Worm (Caenorhabditis elegans): ENCODE results near the gene best-23.
A peak's percentile ranks its signal among the peaks of the same experiment; 100 is the strongest.

best-23 gene

DNA sequence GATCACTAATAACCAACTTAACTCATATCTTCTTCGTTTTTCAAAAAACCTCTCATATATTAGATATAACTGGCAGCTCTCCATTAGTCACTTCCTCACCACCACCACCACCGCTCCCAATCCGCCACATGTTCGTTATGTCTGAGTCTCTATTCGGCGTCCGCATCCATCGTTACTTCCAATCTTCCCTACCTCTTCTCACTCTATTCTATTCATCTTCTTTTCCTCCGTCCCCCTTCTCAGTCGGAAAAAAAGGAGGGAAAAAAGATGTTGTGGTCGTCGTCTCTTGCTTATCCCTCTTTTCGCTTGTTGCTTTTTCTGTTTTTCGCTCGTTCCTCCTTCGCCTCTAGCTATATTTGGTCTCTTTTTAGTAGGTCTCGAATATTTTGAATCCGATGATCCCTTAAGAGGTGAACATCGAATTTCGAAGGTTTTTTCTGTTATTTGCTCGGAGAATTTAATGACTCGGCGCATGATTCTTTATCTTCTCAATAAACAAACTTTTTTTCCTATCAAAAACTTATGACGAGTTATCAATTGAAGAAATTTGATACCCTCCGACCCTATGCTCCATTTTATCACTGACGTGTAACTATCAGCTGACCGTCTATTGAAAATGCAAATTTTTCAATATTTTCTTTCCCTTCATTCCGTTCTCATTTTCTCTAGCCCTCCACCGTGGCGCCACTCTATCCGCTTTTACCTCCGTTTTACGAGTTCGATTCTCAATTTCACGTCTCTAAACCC is 15.3 kb downstream of the best-23 start (continued):
- TF ChIP-seq elt-2 (tag; optimal IDR thresholded peaks at IDR 0.05) (peak; percentile 72), lin-35 (GFP tag; optimal IDR thresholded peaks at IDR 0.05) (peak in 1 of 2 experiments; percentile 9)

DNA sequence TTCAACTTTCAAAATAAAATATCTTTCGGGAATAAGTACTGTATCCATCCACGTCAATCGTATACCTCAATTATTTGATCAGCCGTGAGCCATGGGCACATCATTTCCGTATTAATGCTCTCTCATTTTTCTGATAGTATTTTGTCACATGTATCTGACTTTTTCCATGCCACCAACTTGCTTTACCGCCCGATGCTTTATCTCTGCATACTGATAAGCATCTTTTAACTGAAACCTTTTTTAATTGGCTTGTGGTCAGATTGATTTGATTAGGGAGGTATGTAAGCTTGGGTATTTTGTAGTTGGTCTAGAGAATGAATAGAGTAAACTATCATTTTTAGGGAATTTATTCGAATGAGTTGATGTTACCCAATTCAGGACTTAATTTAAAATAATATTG is 18.1 kb downstream of the best-23 start:
- TF ChIP-seq nhr-84 (tag; optimal IDR thresholded peaks at IDR 0.05) (no peak), mdl-1 (tag; optimal IDR thresholded peaks at IDR 0.05) (no peak), nhr-71 (tag; optimal IDR thresholded peaks at IDR 0.05) (no peak), lin-14 (GFP tag; optimal IDR thresholded peaks at IDR 0.05) (no peak), efl-1 (optimal IDR thresholded peaks at IDR 0.05) (no peak), efl-1 (GFP tag; optimal IDR thresholded peaks at IDR 0.05 in 1 of 2) (no peak), unc-98 (GFP tag; IDR thresholded peaks at IDR 0.05) (no peak), lin-35 (GFP tag; optimal IDR thresholded peaks at IDR 0.05) (peak in 1 of 2 experiments; percentile 11), mef-2 (tag; optimal IDR thresholded peaks at IDR 0.05) (no peak), ceh-8 (GFP tag; optimal IDR thresholded peaks at IDR 0.05) (no peak), lsy-2 (tag; optimal IDR thresholded peaks at IDR 0.05) (no peak), elt-2 (tag; optimal IDR thresholded peaks at IDR 0.05) (peak; percentile 57)

DNA sequence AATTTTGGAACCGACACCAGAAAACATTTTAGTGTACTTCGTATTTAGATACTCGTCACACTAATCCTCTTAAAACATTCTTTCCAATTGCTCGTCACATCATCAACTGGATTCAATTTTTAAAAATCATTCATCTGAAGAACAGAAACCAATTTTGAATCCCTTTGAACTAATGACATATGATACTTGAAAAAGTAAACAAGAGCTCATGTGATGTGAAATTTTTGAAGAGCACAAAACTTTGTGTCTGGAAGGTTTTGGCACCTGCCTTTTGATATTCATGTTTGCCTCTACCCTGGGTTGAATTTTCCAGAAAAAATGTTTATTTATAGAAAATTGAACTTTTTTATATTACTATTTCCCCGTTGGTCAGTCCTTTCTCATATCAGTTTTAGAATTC is 18.6 kb downstream of the best-23 start:
- TF ChIP-seq ceh-82 (tag; optimal IDR thresholded peaks at IDR 0.05) = no peak
- TF ChIP-seq ceh-88 (GFP tag; IDR thresholded peaks at IDR 0.05) = no peak
- peak; percentile 52 for TF ChIP-seq nhr-47 (tag; optimal IDR thresholded peaks at IDR 0.05)
- TF ChIP-seq nhr-90 (tag; optimal IDR thresholded peaks at IDR 0.05; ENCODE audit: poor library complexity) = no peak
- TF ChIP-seq unc-86 (tag; optimal IDR thresholded peaks at IDR 0.05) = no peak
- no peak for TF ChIP-seq C34B4.2 (tag; optimal IDR thresholded peaks at IDR 0.05)
- no peak for TF ChIP-seq ces-1 (GFP tag; optimal IDR thresholded peaks at IDR 0.05)
- no peak for TF ChIP-seq unc-98 (GFP tag; IDR thresholded peaks at IDR 0.05)
- no peak for TF ChIP-seq blmp-1 (tag; optimal IDR thresholded peaks at IDR 0.05)
- no peak for TF ChIP-seq pqm-1 (tag; optimal IDR thresholded peaks at IDR 0.05)
- no peak for TF ChIP-seq fkh-4 (tag; optimal IDR thresholded peaks at IDR 0.05; ENCODE audit: borderline replicate concordance)
- no peak for TF ChIP-seq tbx-2 (tag; optimal IDR thresholded peaks at IDR 0.05)
- TF ChIP-seq grh-1 (GFP tag; IDR thresholded peaks at IDR 0.05) = no peak
- TF ChIP-seq sptf-1 (tag; optimal IDR thresholded peaks at IDR 0.05) = no peak
- no peak for TF ChIP-seq C04F5.9 (tag; optimal IDR thresholded peaks at IDR 0.05)
- TF ChIP-seq lin-15B (tag; optimal IDR thresholded peaks at IDR 0.05) = no peak
- peak; percentile 61 for TF ChIP-seq elt-2 (tag; optimal IDR thresholded peaks at IDR 0.05)
- TF ChIP-seq mef-2 (tag; optimal IDR thresholded peaks at IDR 0.05) = no peak
- no peak for TF ChIP-seq vab-15 (tag; optimal IDR thresholded peaks at IDR 0.05)
- no peak for TF ChIP-seq ceh-8 (GFP tag; optimal IDR thresholded peaks at IDR 0.05)
- TF ChIP-seq zag-1 (tag; optimal IDR thresholded peaks at IDR 0.05) = no peak
- TF ChIP-seq egl-27 (tag; optimal IDR thresholded peaks at IDR 0.05) = no peak
- TF ChIP-seq hlh-17 (GFP tag; optimal IDR thresholded peaks at IDR 0.05; ENCODE audit: borderline replicate concordance) = no peak
- no peak for TF ChIP-seq elt-3 (tag; optimal IDR thresholded peaks at IDR 0.05)
- no peak for TF ChIP-seq pax-3 (tag; optimal IDR thresholded peaks at IDR 0.05)
- TF ChIP-seq dpl-1 (GFP tag; optimal IDR thresholded peaks at IDR 0.05) = no peak
- TF ChIP-seq skn-1 (tag; optimal IDR thresholded peaks at IDR 0.05) = no peak
- peak; percentile 2 for TF ChIP-seq hlh-4 (tag; optimal IDR thresholded peaks at IDR 0.05)
- TF ChIP-seq tlp-1 (tag; optimal IDR thresholded peaks at IDR 0.05) = no peak
- no peak for TF ChIP-seq dsc-1 (tag; optimal IDR thresholded peaks at IDR 0.05)
- no peak for TF ChIP-seq sox-4 (tag; optimal IDR thresholded peaks at IDR 0.05)
- TF ChIP-seq nhr-237 (tag; optimal IDR thresholded peaks at IDR 0.05) = no peak
- TF ChIP-seq ztf-11 (tag; optimal IDR thresholded peaks at IDR 0.05) = no peak
- TF ChIP-seq ceh-90 (tag; optimal IDR thresholded peaks at IDR 0.05) = no peak
- no peak for TF ChIP-seq jun-1 (tag; optimal IDR thresholded peaks at IDR 0.05)
- no peak for TF ChIP-seq hpl-2 (GFP tag; optimal IDR thresholded peaks at IDR 0.05)
- TF ChIP-seq unc-30 (tag; optimal IDR thresholded peaks at IDR 0.05) = no peak
- no peak for TF ChIP-seq isw-1 (GFP tag; IDR thresholded peaks at IDR 0.05)
- TF ChIP-seq nhr-28 (tag; optimal IDR thresholded peaks at IDR 0.05) = no peak
- TF ChIP-seq nhr-84 (tag; optimal IDR thresholded peaks at IDR 0.05) = no peak
- TF ChIP-seq fkh-10 (GFP tag; optimal IDR thresholded peaks at IDR 0.05) = no peak
